Worm (Caenorhabditis elegans): Measurements from ENCODE around the gene Y57A10C.1.

ce11 chrII:12449849-12450248 is 37.5 kb upstream of the Y57A10C.1 start, which contains the start of gene sre-34:
- no peak for TF ChIP-seq elt-2 (tag; optimal IDR thresholded peaks at IDR 0.05)
- TF ChIP-seq pqm-1 (tag; optimal IDR thresholded peaks at IDR 0.05) = no peak
